Worm (Caenorhabditis elegans): ENCODE data around the gene nlp-30.

DNA sequence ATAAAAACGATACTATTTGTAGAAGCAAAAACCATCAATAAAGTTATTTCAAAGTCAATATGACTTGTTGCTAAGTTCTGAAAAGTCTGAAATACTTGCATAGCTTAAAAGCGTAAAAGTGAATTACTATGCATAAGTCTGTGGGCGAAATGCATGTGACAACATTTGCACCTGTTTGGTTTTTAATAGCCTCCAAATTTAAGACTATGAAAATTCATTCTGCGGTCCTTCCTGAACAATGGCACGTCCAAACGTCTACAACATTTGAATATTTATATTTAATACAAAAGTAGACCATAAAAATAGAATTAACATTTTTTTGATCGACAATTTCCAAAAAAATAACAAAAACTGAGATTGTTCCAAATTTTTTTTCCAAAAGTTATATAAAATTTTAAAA, 40.0 kb downstream of the nlp-30 start, which contains the start of gene K09D9.14:
- TF ChIP-seq flt-1 (GFP tag; IDR thresholded peaks at IDR 0.05) (no peak), ref-1 (GFP tag; conservative IDR thresholded peaks at IDR 0.05) (no peak), med-1 (GFP tag; optimal IDR thresholded peaks at IDR 0.05; ENCODE audit: insufficient read depth) (no peak), cog-1 (tag; optimal IDR thresholded peaks at IDR 0.05) (no peak)

Data from whole organism, midembryonic.